Fruit fly (Drosophila melanogaster): ENCODE measurements around the gene CG6885.

Gene CG6885

dm6 chr3L:18761728-18762127 is 17.4 kb downstream of the CG6885 start:
- TF ChIP-seq CG17801 (GFP tag; optimal IDR thresholded peaks at IDR 0.05; ENCODE audit: partially characterized antibody) = no peak

dm6 chr3L:18763486-18764436 is 19.5 kb downstream of the CG6885 start:
- TF ChIP-seq CG17801 (GFP tag; optimal IDR thresholded peaks at IDR 0.05; ENCODE audit: partially characterized antibody) = no peak

- TF ChIP-seq CG17801 (GFP tag; optimal IDR thresholded peaks at IDR 0.05; ENCODE audit: partially characterized antibody) = peak; percentile 28
Observed at dm6 chr3L:18765657-18766592, 21.6 kb downstream of the CG6885 start.

- no peak for TF ChIP-seq CG17801 (GFP tag; optimal IDR thresholded peaks at IDR 0.05; ENCODE audit: partially characterized antibody)
Observed at dm6 chr3L:18767950-18768781, 23.9 kb downstream of the CG6885 start.

dm6 chr3L:18768788-18769707 is 24.8 kb downstream of the CG6885 start:
- no peak for TF ChIP-seq CG17801 (GFP tag; optimal IDR thresholded peaks at IDR 0.05; ENCODE audit: partially characterized antibody)

- no peak for TF ChIP-seq CG17801 (GFP tag; optimal IDR thresholded peaks at IDR 0.05; ENCODE audit: partially characterized antibody)
Observed at dm6 chr3L:18769782-18770181, 25.5 kb downstream of the CG6885 start.

- TF ChIP-seq CG17801 (GFP tag; optimal IDR thresholded peaks at IDR 0.05; ENCODE audit: partially characterized antibody) = peak; percentile 31
Observed at dm6 chr3L:18771095-18772013, 27.1 kb downstream of the CG6885 start.

dm6 chr3L:18772014-18772560 is 27.8 kb downstream of the CG6885 start:
- TF ChIP-seq CG17801 (GFP tag; optimal IDR thresholded peaks at IDR 0.05; ENCODE audit: partially characterized antibody) = no peak

dm6 chr3L:18781653-18782629 is 37.7 kb downstream of the CG6885 start:
- peak; percentile 47 for TF ChIP-seq CG17801 (GFP tag; optimal IDR thresholded peaks at IDR 0.05; ENCODE audit: partially characterized antibody)

- TF ChIP-seq CG17801 (GFP tag; optimal IDR thresholded peaks at IDR 0.05; ENCODE audit: partially characterized antibody) = no peak
Observed at dm6 chr3L:18782653-18783052, 38.4 kb downstream of the CG6885 start.

- peak; percentile 98 for TF ChIP-seq CG17801 (GFP tag; optimal IDR thresholded peaks at IDR 0.05; ENCODE audit: partially characterized antibody)
Observed at dm6 chr3L:18783544-18783943, 39.3 kb downstream of the CG6885 start.
